Worm (Caenorhabditis elegans): ENCODE results near the gene F08F8.10.

Gene F08F8.10

DNA sequence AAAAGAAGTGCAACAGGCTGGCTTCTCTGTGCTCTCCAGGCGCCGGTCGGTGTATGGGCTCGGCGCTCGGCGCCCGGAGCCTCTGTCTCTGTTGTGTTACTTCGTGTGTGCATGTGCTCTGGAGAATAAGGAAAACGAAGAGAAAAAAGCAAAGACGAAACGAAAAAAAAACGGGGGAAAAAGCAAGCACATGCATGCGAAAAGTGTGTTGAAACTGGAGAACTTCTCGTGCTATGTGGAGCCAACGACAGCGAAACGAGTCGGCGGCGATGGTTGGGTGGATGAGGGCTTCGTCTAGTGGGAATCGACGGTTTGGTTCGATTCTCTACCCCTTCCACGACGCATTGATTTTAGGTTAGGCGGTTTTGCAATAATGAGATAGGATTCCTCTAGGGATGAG is 30.2 kb upstream of the F08F8.10 start (continued):
- TF ChIP-seq cebp-1 (GFP tag; IDR thresholded peaks at IDR 0.05) (no peak), cebp-1 (tag; optimal IDR thresholded peaks at IDR 0.05) (peak; percentile 81), lir-1 (GFP tag; conservative IDR thresholded peaks at IDR 0.05) (no peak), nhr-90 (tag; optimal IDR thresholded peaks at IDR 0.05) (peak; percentile 2), die-1 (tag; optimal IDR thresholded peaks at IDR 0.05) (peak; percentile 35), ztf-26 (tag; optimal IDR thresholded peaks at IDR 0.05) (peak; percentile 40), mes-4 (tag; optimal IDR thresholded peaks at IDR 0.05) (no peak), lin-26 (GFP tag; IDR thresholded peaks at IDR 0.05) (0 out of 2 replicates have a peak, but pooled peaks have one; percentile 36), lin-35 (GFP tag; optimal IDR thresholded peaks at IDR 0.05) (peak in 1 of 3 experiments; percentile 51), sptf-2 (GFP tag; optimal IDR thresholded peaks at IDR 0.05) (no peak), hlh-26 (GFP tag; conservative IDR thresholded peaks at IDR 0.05) (no peak), tbx-9 (tag; optimal IDR thresholded peaks at IDR 0.05; ENCODE audit: borderline replicate concordance) (no peak), snpc-3.4 (tag; optimal IDR thresholded peaks at IDR 0.05) (no peak), snpc-1.1 (tag; optimal IDR thresholded peaks at IDR 0.05; ENCODE audit: insufficient read depth) (no peak), ceh-79 (tag; optimal IDR thresholded peaks at IDR 0.05) (no peak), hrde-1 (tag; optimal IDR thresholded peaks at IDR 0.05; ENCODE audit: borderline replicate concordance) (no peak), hsf-1 (GFP tag; IDR thresholded peaks at IDR 0.05) (no peak), zfh-2 (GFP tag; conservative IDR thresholded peaks at IDR 0.05) (peak; percentile 95), C17E4.6 (GFP tag; IDR thresholded peaks at IDR 0.05) (no peak), bed-1 (GFP tag; IDR thresholded peaks at IDR 0.05) (no peak), F23B12.7 (tag; optimal IDR thresholded peaks at IDR 0.05; ENCODE audit: insufficient read depth) (peak; percentile 8), F49E8.2 (tag; optimal IDR thresholded peaks at IDR 0.05; ENCODE audit: insufficient read depth) (no peak), lin-54 (GFP tag; optimal IDR thresholded peaks at IDR 0.05) (peak; percentile 6), somi-1 (GFP tag; optimal IDR thresholded peaks at IDR 0.05) (no peak), athp-1 (tag; optimal IDR thresholded peaks at IDR 0.05) (no peak), T07F8.4 (tag; optimal IDR thresholded peaks at IDR 0.05) (no peak), ama-1 (optimal IDR thresholded peaks at IDR 0.05) (no peak), ama-1 (GFP tag; optimal IDR thresholded peaks at IDR 0.05) (no peak), dox-1 (GFP tag; IDR thresholded peaks at IDR 0.05) (peak; percentile 73), B0019.2 (GFP tag; conservative IDR thresholded peaks at IDR 0.05) (no peak), Y67H2A.10 (GFP tag; conservative IDR thresholded peaks at IDR 0.05) (no peak), cebp-2 (GFP tag; IDR thresholded peaks at IDR 0.05) (no peak), madf-3 (GFP tag; IDR thresholded peaks at IDR 0.05) (no peak), efl-1 (GFP tag; optimal IDR thresholded peaks at IDR 0.05) (no peak), nhr-120 (GFP tag; IDR thresholded peaks at IDR 0.05) (no peak), hlh-12 (tag; optimal IDR thresholded peaks at IDR 0.05) (no peak), zim-3 (tag; optimal IDR thresholded peaks at IDR 0.05) (peak; percentile 29), ceh-40 (GFP tag; IDR thresholded peaks at IDR 0.05) (no peak), K12H6.12 (tag; optimal IDR thresholded peaks at IDR 0.05) (peak; percentile 35), aptf-2 (GFP tag; conservative IDR thresholded peaks at IDR 0.05) (no peak), ZK185.1 (tag; optimal IDR thresholded peaks at IDR 0.05; ENCODE audit: poor library complexity, severe bottlenecking) (no peak), egl-18 (GFP tag; IDR thresholded peaks at IDR 0.05) (no peak), nhr-80 (tag; optimal IDR thresholded peaks at IDR 0.05) (peak; percentile 77), ztf-25 (GFP tag; IDR thresholded peaks at IDR 0.05) (no peak), F22D6.2 (tag; optimal IDR thresholded peaks at IDR 0.05) (peak; percentile 44), repo-1 (tag; optimal IDR thresholded peaks at IDR 0.05) (peak; percentile 86), sea-2 (GFP tag; IDR thresholded peaks at IDR 0.05) (no peak), ztf-3 (GFP tag; optimal IDR thresholded peaks at IDR 0.05) (no peak), B0035.1 (tag; optimal IDR thresholded peaks at IDR 0.05) (no peak), gei-17 (GFP tag; optimal IDR thresholded peaks at IDR 0.05) (peak; percentile 16)
